Fruit fly (Drosophila melanogaster) whole organism, embryonic: Measurements from ENCODE around the gene CG8176.

Experiments used
- Blimp-1 ChIP-seq: fragments of 200-800 bp; sonication (Bioruptor generic); optimal IDR thresholded peaks from 3 replicates; lab custom pipeline; 2018; ENCODE audit warnings: missing biosample characterization, missing genetic modification characterization, mild to moderate bottlenecking, moderate library complexity, missing genetic modification reagents
- CG10321 ChIP-seq: fragments of 200-800 bp; sonication (Bioruptor generic); IDR thresholded peaks from 2 replicates; pipeline ENCODE4 v1.3.6; 2022; ENCODE audit warnings: missing biosample characterization, missing genetic modification characterization
- CG10979 ChIP-seq: fragments of 200-800 bp; sonication (Bioruptor generic); optimal IDR thresholded peaks from 2 replicates; lab custom pipeline; 2018; ENCODE audit warnings: missing biosample characterization, mild to moderate bottlenecking, missing genetic modification characterization, moderate library complexity
- CG11723 ChIP-seq: fragments of 200-800 bp; sonication (Bioruptor generic); optimal IDR thresholded peaks from 2 replicates; lab custom pipeline; 2017; ENCODE audit warnings: missing biosample characterization, mild to moderate bottlenecking, missing genetic modification characterization
- CG12104 ChIP-seq: fragments of 200-800 bp; sonication (Bioruptor generic); optimal IDR thresholded peaks from 3 replicates; lab custom pipeline; 2016; ENCODE audit warnings: missing biosample characterization, missing genetic modification characterization
- CG12391 ChIP-seq: fragments of 200-800 bp; sonication (Bioruptor generic); optimal IDR thresholded peaks from 3 replicates; lab custom pipeline; 2018; ENCODE audit warnings: missing biosample characterization, mild to moderate bottlenecking, missing genetic modification characterization, moderate library complexity
- CG1529 ChIP-seq: fragments of 200-800 bp; sonication (Bioruptor generic); optimal IDR thresholded peaks from 3 replicates; lab custom pipeline; 2018; ENCODE audit warnings: missing biosample characterization, missing genetic modification characterization
- CG15696 ChIP-seq: fragments of 200-800 bp; sonication (Bioruptor generic); optimal IDR thresholded peaks from 2 replicates; lab custom pipeline; 2019; ENCODE audit warnings: missing biosample characterization, mild to moderate bottlenecking, missing genetic modification characterization, moderate library complexity
- CG18011 ChIP-seq: fragments of 200-800 bp; sonication (Bioruptor generic); optimal IDR thresholded peaks from 2 replicates; lab custom pipeline; 2017; ENCODE audit warnings: missing biosample characterization, missing genetic modification characterization, mild to moderate bottlenecking, moderate library complexity, missing genotype
- CG2129 ChIP-seq: fragments of 200-800 bp; sonication (Bioruptor generic); IDR thresholded peaks from 2 replicates; pipeline ENCODE4 v1.3.6; 2022; ENCODE audit warnings: missing biosample characterization, missing genetic modification characterization; ENCODE audit not compliant: partially characterized antibody
- CG2202 ChIP-seq: fragments of 200-800 bp; sonication (Bioruptor generic); optimal IDR thresholded peaks from 2 replicates; lab custom pipeline; 2018; ENCODE audit warnings: missing biosample characterization, mild to moderate bottlenecking, missing genetic modification characterization
- CG2678 ChIP-seq: fragments of 200-800 bp; sonication (Bioruptor generic); optimal IDR thresholded peaks from 3 replicates; lab custom pipeline; 2019; ENCODE audit warnings: missing biosample characterization, mild to moderate bottlenecking, missing genetic modification characterization, moderate library complexity
- CG31388 ChIP-seq: fragments of 200-800 bp; sonication (Bioruptor generic); optimal IDR thresholded peaks from 2 replicates; lab custom pipeline; 2016; ENCODE audit warnings: missing biosample characterization, missing genetic modification characterization
- CG32532 ChIP-seq: fragments of 200-800 bp; sonication (Bioruptor generic); IDR thresholded peaks from 2 replicates; pipeline ENCODE4 v1.3.6; 2022; ENCODE audit warnings: missing biosample characterization, missing genetic modification characterization
- CG33213 ChIP-seq: fragments of 200-800 bp; sonication (Bioruptor generic); optimal IDR thresholded peaks from 3 replicates; lab custom pipeline; 2016; ENCODE audit warnings: missing biosample characterization, missing genetic modification characterization
- CG4282 ChIP-seq: fragments of 200-800 bp; sonication (Bioruptor generic); optimal IDR thresholded peaks from 2 replicates; lab custom pipeline; 2016; ENCODE audit warnings: missing biosample characterization, missing genetic modification characterization
- CG5180 ChIP-seq: fragments of 200-800 bp; sonication (Bioruptor generic); optimal IDR thresholded peaks from 3 replicates; lab custom pipeline; 2017; ENCODE audit warnings: missing biosample characterization, missing genetic modification characterization, mild to moderate bottlenecking, moderate library complexity, missing genetic modification reagents
- CG6254 ChIP-seq: fragments of 200-800 bp; sonication (Bioruptor generic); optimal IDR thresholded peaks from 3 replicates; lab custom pipeline; 2017; ENCODE audit warnings: mild to moderate bottlenecking, missing biosample characterization, missing genetic modification reagents, missing genetic modification characterization
- CG6683 ChIP-seq: fragments of 200-800 bp; sonication (Bioruptor generic); optimal IDR thresholded peaks from 2 replicates; lab custom pipeline; 2017; ENCODE audit warnings: missing biosample characterization, mild to moderate bottlenecking, missing genetic modification characterization, missing genetic modification reagents
- CG6791 ChIP-seq: fragments of 200-800 bp; sonication (Bioruptor generic); IDR thresholded peaks from 3 replicates; pipeline ENCODE4 v1.3.6; 2022; ENCODE audit warnings: missing biosample characterization, missing genetic modification characterization; ENCODE audit not compliant: partially characterized antibody
- CG7963 ChIP-seq: fragments of 200-800 bp; sonication (Bioruptor generic); IDR thresholded peaks from 3 replicates; pipeline ENCODE4 v1.3.6; 2022; ENCODE audit warnings: missing biosample characterization, missing genetic modification characterization; ENCODE audit not compliant: partially characterized antibody
- CG8290 ChIP-seq, 3 experiments: fragments of 200-800 bp; sonication (Bioruptor generic); optimal IDR thresholded peaks; 2 replicates each; lab custom pipeline; 2016 to 2019; ENCODE audit warnings: missing biosample characterization in 3 of 3, missing genetic modification characterization in 3 of 3, mild to moderate bottlenecking in 2 of 3, moderate library complexity in 1 of 3
- CG8478 ChIP-seq: fragments of >200 bp; optimal IDR thresholded peaks from 2 replicates; lab custom pipeline; 2018
- CG9876 ChIP-seq: fragments of 200-800 bp; sonication (Bioruptor generic); optimal IDR thresholded peaks from 2 replicates; lab custom pipeline; 2016; ENCODE audit warnings: missing biosample characterization, missing genetic modification characterization
- Eip74EF ChIP-seq, 2 experiments: fragments of 200-800 bp in 1 of 2; fragments of >200 bp in 1 of 2; sonication (Bioruptor generic) in 1 of 2; optimal IDR thresholded peaks; 2 replicates each; lab custom pipeline; 2017 to 2019; ENCODE audit warnings: missing biosample characterization in 2 of 2, missing genetic modification characterization in 2 of 2, mild to moderate bottlenecking in 1 of 2, moderate library complexity in 1 of 2
- Lim3 ChIP-seq: fragments of 200-800 bp; sonication (Bioruptor generic); IDR thresholded peaks from 2 replicates; pipeline ENCODE4 v1.3.6; 2022; ENCODE audit warnings: missing biosample characterization, missing genetic modification characterization
- Mes4 ChIP-seq: fragments of 200-800 bp; sonication (Bioruptor generic); optimal IDR thresholded peaks from 2 replicates; lab custom pipeline; 2016; ENCODE audit warnings: missing biosample characterization, missing genetic modification characterization
- Poxn ChIP-seq: fragments of 200-800 bp; sonication (Bioruptor generic); IDR thresholded peaks from 2 replicates; pipeline ENCODE4 v1.3.6; 2022; ENCODE audit warnings: missing biosample characterization, missing genetic modification characterization
- Ravus ChIP-seq: fragments of 200-800 bp; sonication (Bioruptor generic); IDR thresholded peaks from 2 replicates; pipeline ENCODE4 v1.3.6; 2022; ENCODE audit warnings: missing biosample characterization, missing genetic modification characterization
- Tbp ChIP-seq: fragments of >200 bp; optimal IDR thresholded peaks from 2 replicates; lab custom pipeline; 2018; ENCODE audit warnings: missing biosample characterization, missing genetic modification characterization
- ash1 ChIP-seq: fragments of 200-800 bp; sonication (Bioruptor generic); optimal IDR thresholded peaks from 2 replicates; lab custom pipeline; 2018; ENCODE audit warnings: missing biosample characterization, mild to moderate bottlenecking, missing genetic modification characterization
- bsh ChIP-seq, 2 experiments: fragments of 200-800 bp; sonication (Bioruptor generic); optimal IDR thresholded peaks; 2 replicates each; lab custom pipeline; 2017 to 2018; ENCODE audit warnings: mild to moderate bottlenecking in 2 of 2, missing biosample characterization in 2 of 2, missing genetic modification characterization in 2 of 2, moderate library complexity in 1 of 2
- btn ChIP-seq: fragments of 200-800 bp; sonication (Bioruptor generic); optimal IDR thresholded peaks from 2 replicates; lab custom pipeline; 2016; ENCODE audit warnings: missing biosample characterization, missing genetic modification characterization
- exex ChIP-seq: fragments of 200-800 bp; sonication (Bioruptor generic); optimal IDR thresholded peaks from 4 replicates; lab custom pipeline; 2018; ENCODE audit warnings: missing biosample characterization, mild to moderate bottlenecking, missing genetic modification characterization, moderate library complexity
- fd64A ChIP-seq: fragments of 200-800 bp; sonication (Bioruptor generic); optimal IDR thresholded peaks from 3 replicates; lab custom pipeline; 2018; ENCODE audit warnings: missing biosample characterization, mild to moderate bottlenecking, missing genetic modification characterization
- fru ChIP-seq: fragments of >200 bp; optimal IDR thresholded peaks from 2 replicates; lab custom pipeline; 2017
- grau ChIP-seq: fragments of 200-800 bp; optimal IDR thresholded peaks from 3 replicates; lab custom pipeline; 2019; ENCODE audit warnings: missing biosample characterization, mild to moderate bottlenecking, missing genetic modification characterization, moderate library complexity
- grn ChIP-seq: fragments of 200-800 bp; sonication (Bioruptor generic); optimal IDR thresholded peaks from 3 replicates; lab custom pipeline; 2017; ENCODE audit warnings: missing biosample characterization, missing genetic modification characterization
- inv ChIP-seq: fragments of 200-800 bp; sonication (Bioruptor generic); IDR thresholded peaks from 2 replicates; pipeline ENCODE4 v1.3.6; 2022; ENCODE audit warnings: missing biosample characterization, missing genetic modification characterization; ENCODE audit not compliant: partially characterized antibody
- kah ChIP-seq: fragments of 200-800 bp; sonication (Bioruptor generic); optimal IDR thresholded peaks from 2 replicates; lab custom pipeline; 2018; ENCODE audit warnings: missing biosample characterization, mild to moderate bottlenecking, missing genetic modification characterization
- lab ChIP-seq: fragments of 200-800 bp; sonication (Bioruptor generic); optimal IDR thresholded peaks from 3 replicates; lab custom pipeline; 2017; ENCODE audit warnings: missing biosample characterization, missing genetic modification characterization, mild to moderate bottlenecking, moderate library complexity, missing genetic modification reagents
- mam ChIP-seq: fragments of 200-800 bp; sonication (Bioruptor generic); optimal IDR thresholded peaks from 3 replicates; lab custom pipeline; 2016; ENCODE audit warnings: missing biosample characterization, missing genetic modification characterization
- nom ChIP-seq: fragments of 200-800 bp; sonication (Bioruptor generic); optimal IDR thresholded peaks from 2 replicates; lab custom pipeline; 2017; ENCODE audit warnings: missing biosample characterization, missing genetic modification characterization, mild to moderate bottlenecking, moderate library complexity, missing genetic modification reagents
- org-1 ChIP-seq: fragments of 200-800 bp; sonication (Bioruptor generic); optimal IDR thresholded peaks from 2 replicates; lab custom pipeline; 2017; ENCODE audit warnings: missing biosample characterization, missing genetic modification characterization
- peb ChIP-seq: fragments of 200-800 bp; sonication (Bioruptor generic); IDR thresholded peaks from 2 replicates; pipeline ENCODE4 v1.3.6; 2022; ENCODE audit warnings: missing biosample characterization, missing genetic modification characterization
- sqz ChIP-seq: fragments of 200-800 bp; sonication (Bioruptor generic); optimal IDR thresholded peaks from 3 replicates; lab custom pipeline; 2018; ENCODE audit warnings: missing biosample characterization, mild to moderate bottlenecking, missing genetic modification characterization
- sr ChIP-seq: fragments of 200-800 bp; sonication (Bioruptor generic); IDR thresholded peaks from 3 replicates; pipeline ENCODE4 v1.3.6; 2022; ENCODE audit warnings: missing biosample characterization, missing genetic modification characterization
- trem ChIP-seq: fragments of 200-800 bp; optimal IDR thresholded peaks from 3 replicates; lab custom pipeline; 2019; ENCODE audit warnings: missing biosample characterization, mild to moderate bottlenecking, missing genetic modification characterization, moderate library complexity
- wor ChIP-seq: fragments of 200-800 bp; sonication (Bioruptor generic); IDR thresholded peaks from 2 replicates; pipeline ENCODE4 v1.3.6; 2022; ENCODE audit warnings: missing biosample characterization, missing genetic modification characterization

Gene CG8176

dm6 chr3R:9550265-9551012 lies 34.6 kb downstream of the CG8176 start (continued):
- TF ChIP-seq CG1529 (no peak), CG2202 (peak; percentile 22), Mes4 (no peak), Poxn (GFP tag; lab: Robert Waterston, UW) (no peak), CG10321 (GFP tag; lab: Robert Waterston, UW) (no peak), bsh (GFP tag; optimal IDR thresholded peaks at IDR 0.05; lab: Kevin White, UChicago) (peak in 1 of 2 experiments; percentile 16), CG8478 (lab: Kevin White, UChicago) (no peak), exex (peak; percentile 39), CG2129 (no peak), CG8290 (GFP tag; optimal IDR thresholded peaks at IDR 0.05; lab: Kevin White, UChicago) (no peak), CG8290 (tag; optimal IDR thresholded peaks at IDR 0.05; lab: Kevin White, UChicago) (peak in 1 of 2 experiments; percentile 12), CG5180 (peak; percentile 40), CG6791 (GFP tag; lab: Robert Waterston, UW) (no peak), CG10979 (tag; lab: Kevin White, UChicago) (no peak), Ravus (GFP tag; lab: Robert Waterston, UW) (no peak), CG6683 (peak; percentile 19), CG12104 (no peak), grn (GFP tag; lab: Kevin White, UChicago) (peak; percentile 50), CG18011 (GFP tag; lab: Kevin White, UChicago) (no peak), kah (peak; percentile 1), fru (lab: Kevin White, UChicago) (no peak), CG7963 (no peak), CG12391 (tag; lab: Kevin White, UChicago) (peak; percentile 8), btn (GFP tag; lab: Kevin White, UChicago) (no peak), CG2678 (tag; lab: Kevin White, UChicago) (peak; percentile 13), peb (no peak), lab (peak; percentile 36), CG9876 (GFP tag; lab: Kevin White, UChicago) (no peak), inv (GFP tag; lab: Robert Waterston, UW) (no peak), Tbp (peak; percentile 44), wor (no peak), CG15696 (tag; lab: Kevin White, UChicago) (peak; percentile 22), CG31388 (GFP tag; lab: Kevin White, UChicago) (no peak), mam (no peak), CG33213 (GFP tag; lab: Kevin White, UChicago) (no peak), nom (GFP tag; lab: Kevin White, UChicago) (peak; percentile 62), CG11723 (GFP tag; lab: Kevin White, UChicago) (no peak), Blimp-1 (GFP tag; lab: Kevin White, UChicago) (peak; percentile 8), CG6254 (GFP tag; lab: Kevin White, UChicago) (peak; percentile 26), grau (tag; lab: Kevin White, UChicago) (no peak), Eip74EF (GFP tag; optimal IDR thresholded peaks at IDR 0.05; lab: Kevin White, UChicago) (peak; percentile 34 to 39), CG4282 (GFP tag; lab: Kevin White, UChicago) (no peak), CG32532 (GFP tag; lab: Robert Waterston, UW) (no peak), ash1 (peak; percentile 37), org-1 (GFP tag; lab: Kevin White, UChicago) (no peak), Lim3 (GFP tag; lab: Robert Waterston, UW) (no peak), sqz (no peak), sr (GFP tag; lab: Robert Waterston, UW) (no peak), trem (tag; lab: Kevin White, UChicago) (peak; percentile 7), fd64A (GFP tag; lab: Kevin White, UChicago) (no peak)
